Fruit fly (Drosophila melanogaster) whole organism, embryonic: ENCODE measurements around the gene Rrp45.

Experiments
- Aef1 ChIP-seq: fragments of 200-800 bp; sonication (Bioruptor generic); IDR thresholded peaks from 3 replicates; pipeline ENCODE4 v1.3.6; 2022; ENCODE audit warnings: missing biosample characterization, missing genetic modification characterization
- CG12104 ChIP-seq: fragments of 200-800 bp; sonication (Bioruptor generic); optimal IDR thresholded peaks from 3 replicates; lab custom pipeline; 2016; ENCODE audit warnings: missing biosample characterization, missing genetic modification characterization
- CG12236 ChIP-seq: fragments of 200-800 bp; sonication (Bioruptor generic); optimal IDR thresholded peaks from 2 replicates; lab custom pipeline; 2016; ENCODE audit warnings: missing biosample characterization, missing genetic modification characterization
- CG12391 ChIP-seq: fragments of 200-800 bp; sonication (Bioruptor generic); optimal IDR thresholded peaks from 3 replicates; lab custom pipeline; 2018; ENCODE audit warnings: missing biosample characterization, mild to moderate bottlenecking, missing genetic modification characterization, moderate library complexity
- CG12769 ChIP-seq: fragments of 200-800 bp; sonication (Bioruptor generic); optimal IDR thresholded peaks from 2 replicates; lab custom pipeline; 2019; ENCODE audit warnings: missing biosample characterization, mild to moderate bottlenecking, missing genetic modification characterization, moderate library complexity
- CG14050 ChIP-seq: fragments of 200-800 bp; sonication (Bioruptor generic); IDR thresholded peaks from 3 replicates; pipeline ENCODE4 v1.3.6; 2022; ENCODE audit warnings: missing biosample characterization, missing genetic modification characterization
- CG1603 ChIP-seq: fragments of 200-800 bp; sonication (Bioruptor generic); optimal IDR thresholded peaks from 2 replicates; lab custom pipeline; 2019; ENCODE audit warnings: missing biosample characterization, mild to moderate bottlenecking, missing genetic modification characterization, moderate library complexity
- CG1647 ChIP-seq: fragments of 200-800 bp; sonication (Bioruptor generic); optimal IDR thresholded peaks from 3 replicates; lab custom pipeline; 2016; ENCODE audit warnings: missing biosample characterization, missing genetic modification characterization
- CG17568 ChIP-seq: fragments of 200-800 bp; sonication (Bioruptor generic); optimal IDR thresholded peaks from 2 replicates; lab custom pipeline; 2018; ENCODE audit warnings: missing biosample characterization, mild to moderate bottlenecking, missing genetic modification characterization, moderate library complexity
- CG17612 ChIP-seq: fragments of 200-800 bp; sonication (Bioruptor generic); IDR thresholded peaks from 2 replicates; pipeline ENCODE4 v1.3.6; 2022; ENCODE audit warnings: missing biosample characterization, missing genetic modification characterization
- CG18011 ChIP-seq: fragments of 200-800 bp; sonication (Bioruptor generic); optimal IDR thresholded peaks from 2 replicates; lab custom pipeline; 2017; ENCODE audit warnings: missing biosample characterization, missing genetic modification characterization, mild to moderate bottlenecking, moderate library complexity, missing genotype
- CG1832 ChIP-seq: fragments of 200-800 bp; sonication (Bioruptor generic); optimal IDR thresholded peaks from 2 replicates; lab custom pipeline; 2017; ENCODE audit warnings: missing biosample characterization, mild to moderate bottlenecking, missing genetic modification characterization, inconsistent platforms
- CG2120 ChIP-seq: fragments of 200-800 bp; sonication (Bioruptor generic); optimal IDR thresholded peaks from 3 replicates; lab custom pipeline; 2016; ENCODE audit warnings: missing biosample characterization, missing genetic modification characterization
- CG2678 ChIP-seq: fragments of 200-800 bp; sonication (Bioruptor generic); optimal IDR thresholded peaks from 3 replicates; lab custom pipeline; 2019; ENCODE audit warnings: missing biosample characterization, mild to moderate bottlenecking, missing genetic modification characterization, moderate library complexity
- CG31365 ChIP-seq: fragments of 200-800 bp; sonication (Bioruptor generic); optimal IDR thresholded peaks from 2 replicates; lab custom pipeline; 2018; ENCODE audit warnings: missing biosample characterization, mild to moderate bottlenecking, missing genetic modification characterization
- CG34422 ChIP-seq: fragments of 200-800 bp; sonication (Bioruptor generic); IDR thresholded peaks from 3 replicates; pipeline ENCODE4 v1.3.6; 2022; ENCODE audit warnings: missing biosample characterization, missing genetic modification characterization
- CG3995 ChIP-seq: fragments of 200-800 bp; sonication (Bioruptor generic); optimal IDR thresholded peaks from 3 replicates; lab custom pipeline; 2016; ENCODE audit warnings: missing biosample characterization, missing genetic modification characterization
- CG4730 ChIP-seq: fragments of 200-800 bp; sonication (Bioruptor generic); IDR thresholded peaks from 2 replicates; pipeline ENCODE4 v1.3.6; 2022; ENCODE audit warnings: missing biosample characterization, missing genetic modification characterization
- CG5180 ChIP-seq: fragments of 200-800 bp; sonication (Bioruptor generic); optimal IDR thresholded peaks from 3 replicates; lab custom pipeline; 2017; ENCODE audit warnings: missing biosample characterization, missing genetic modification characterization, mild to moderate bottlenecking, moderate library complexity, missing genetic modification reagents
- CG6689 ChIP-seq: fragments of 200-800 bp; sonication (Bioruptor generic); IDR thresholded peaks from 2 replicates; pipeline ENCODE4 v1.3.6; 2022; ENCODE audit warnings: missing biosample characterization, missing genetic modification characterization
- CG6813 ChIP-seq: fragments of 200-800 bp; sonication (Bioruptor generic); optimal IDR thresholded peaks from 2 replicates; lab custom pipeline; 2017; ENCODE audit warnings: missing biosample characterization, missing genetic modification characterization, mild to moderate bottlenecking, moderate library complexity, missing genetic modification reagents
- CG9609 ChIP-seq: fragments of 200-800 bp; sonication (Bioruptor generic); optimal IDR thresholded peaks from 3 replicates; lab custom pipeline; 2016; ENCODE audit warnings: missing biosample characterization, missing genetic modification characterization
- Dll ChIP-seq: fragments of 200-800 bp; sonication (Bioruptor generic); IDR thresholded peaks from 4 replicates; pipeline ENCODE4 v1.3.6; 2022; ENCODE audit warnings: missing biosample characterization, missing genetic modification characterization; ENCODE audit not compliant: partially characterized antibody
- Elba2 ChIP-seq: fragments of 200-800 bp; sonication (Bioruptor generic); optimal IDR thresholded peaks from 3 replicates; lab custom pipeline; 2016; ENCODE audit warnings: missing biosample characterization, missing genetic modification characterization
- Fer3 ChIP-seq: fragments of 200-800 bp; sonication (Bioruptor generic); optimal IDR thresholded peaks from 2 replicates; lab custom pipeline; 2018; ENCODE audit warnings: missing biosample characterization, mild to moderate bottlenecking, missing genetic modification characterization, moderate library complexity
- HLH3B ChIP-seq: fragments of 200-800 bp; sonication (Bioruptor generic); IDR thresholded peaks from 2 replicates; pipeline ENCODE4 v1.3.6; 2022; ENCODE audit warnings: missing biosample characterization, missing genetic modification characterization
- Hmr ChIP-seq: fragments of 200-800 bp; sonication (Bioruptor generic); optimal IDR thresholded peaks from 3 replicates; lab custom pipeline; 2017; ENCODE audit warnings: mild to moderate bottlenecking, missing biosample characterization, missing genetic modification reagents, missing genetic modification characterization
- Lhr ChIP-seq: fragments of 200-800 bp; sonication (Bioruptor generic); optimal IDR thresholded peaks from 3 replicates; lab custom pipeline; 2017; ENCODE audit warnings: mild to moderate bottlenecking, missing biosample characterization, missing genetic modification reagents, missing genetic modification characterization
- MESR4 ChIP-seq: fragments of 200-800 bp; sonication (Bioruptor generic); optimal IDR thresholded peaks from 2 replicates; lab custom pipeline; 2018; ENCODE audit warnings: missing biosample characterization, mild to moderate bottlenecking, missing genetic modification characterization, moderate library complexity
- Med ChIP-seq: fragments of 200-800 bp; sonication (Bioruptor generic); peaks from one replicate; lab custom pipeline; 2016; ENCODE audit warnings: missing biosample characterization, missing genetic modification characterization, mild to moderate bottlenecking, inconsistent platforms, moderate library complexity
- Neu2 ChIP-seq: fragments of 200-800 bp; sonication (Bioruptor generic); optimal IDR thresholded peaks from 3 replicates; lab custom pipeline; 2016; ENCODE audit warnings: missing biosample characterization, missing genetic modification characterization, borderline replicate concordance
- Ravus ChIP-seq: fragments of 200-800 bp; sonication (Bioruptor generic); IDR thresholded peaks from 2 replicates; pipeline ENCODE4 v1.3.6; 2022; ENCODE audit warnings: missing biosample characterization, missing genetic modification characterization
- Rx ChIP-seq: fragments of 200-800 bp; sonication (Bioruptor generic); IDR thresholded peaks from 2 replicates; pipeline ENCODE4 v1.3.6; 2022; ENCODE audit warnings: missing biosample characterization, missing genetic modification characterization
- Trl ChIP-seq, 3 experiments: fragments of >200 bp in 2 of 3; fragments of 200-800 bp in 1 of 3; sonication (Bioruptor generic) in 1 of 3; optimal IDR thresholded peaks; 2 replicates in 1 of 3; 3 replicates in 2 of 3; lab custom pipeline; 2016 to 2017; ENCODE audit warnings: missing biosample characterization in 1 of 3, missing genetic modification characterization in 1 of 3
- al ChIP-seq: fragments of 200-800 bp; sonication (Bioruptor generic); IDR thresholded peaks from 2 replicates; pipeline ENCODE4 v1.3.6; 2022; ENCODE audit warnings: missing biosample characterization, missing genetic modification characterization
- az2 ChIP-seq: fragments of 200-800 bp; sonication (Bioruptor generic); optimal IDR thresholded peaks from 3 replicates; lab custom pipeline; 2016; ENCODE audit warnings: missing biosample characterization, missing genetic modification characterization
- caup ChIP-seq: fragments of 200-800 bp; sonication (Bioruptor generic); optimal IDR thresholded peaks from 3 replicates; lab custom pipeline; 2017; ENCODE audit warnings: missing biosample characterization, mild to moderate bottlenecking, missing genetic modification characterization, moderate library complexity; ENCODE audit not compliant: severe bottlenecking
- cg ChIP-seq: fragments of 200-800 bp; sonication (Bioruptor generic); optimal IDR thresholded peaks from 3 replicates; lab custom pipeline; 2019; ENCODE audit warnings: missing biosample characterization, mild to moderate bottlenecking, missing genetic modification characterization, moderate library complexity
- chinmo ChIP-seq: fragments of 200-800 bp; sonication (Bioruptor generic); IDR thresholded peaks from 4 replicates; pipeline ENCODE4 v1.3.6; 2022; ENCODE audit warnings: missing biosample characterization, missing genetic modification characterization; ENCODE audit not compliant: partially characterized antibody
- da ChIP-seq: fragments of 200-800 bp; sonication (Bioruptor generic); optimal IDR thresholded peaks from 2 replicates; lab custom pipeline; 2016; ENCODE audit warnings: missing biosample characterization, missing genetic modification characterization
- dati ChIP-seq: fragments of 200-800 bp; sonication (Bioruptor generic); IDR thresholded peaks from 2 replicates; pipeline ENCODE4 v1.3.6; 2022; ENCODE audit warnings: missing biosample characterization, missing genetic modification characterization
- lola ChIP-seq, 3 experiments: fragments of >200 bp in 2 of 3; fragments of 200-800 bp in 1 of 3; sonication (Bioruptor generic) in 1 of 3; optimal IDR thresholded peaks; 2 replicates each; lab custom pipeline; 2017 to 2019; ENCODE audit warnings: missing biosample characterization in 3 of 3, missing genetic modification characterization in 3 of 3, mild to moderate bottlenecking in 1 of 3, moderate library complexity in 1 of 3
- ro ChIP-seq: fragments of 200-800 bp; sonication (Bioruptor generic); IDR thresholded peaks from 2 replicates; pipeline ENCODE4 v1.3.6; 2022; ENCODE audit warnings: missing biosample characterization, missing genetic modification characterization
- row ChIP-seq: fragments of 200-800 bp; sonication (Bioruptor generic); IDR thresholded peaks from 3 replicates; pipeline ENCODE4 v1.3.6; 2022; ENCODE audit warnings: missing biosample characterization, missing genetic modification characterization
- sd ChIP-seq: fragments of 200-800 bp; sonication (Bioruptor generic); optimal IDR thresholded peaks from 3 replicates; lab custom pipeline; 2018; ENCODE audit warnings: missing biosample characterization, mild to moderate bottlenecking, missing genetic modification characterization, moderate library complexity
- sr ChIP-seq: fragments of 200-800 bp; sonication (Bioruptor generic); IDR thresholded peaks from 3 replicates; pipeline ENCODE4 v1.3.6; 2022; ENCODE audit warnings: missing biosample characterization, missing genetic modification characterization
- tup ChIP-seq: fragments of 200-800 bp; sonication (Bioruptor generic); optimal IDR thresholded peaks from 2 replicates; lab custom pipeline; 2016; ENCODE audit warnings: missing biosample characterization, mild to moderate bottlenecking, missing genetic modification characterization, moderate library complexity
- vvl ChIP-seq: fragments of 200-800 bp; sonication (Bioruptor generic); IDR thresholded peaks from 2 replicates; pipeline ENCODE4 v1.3.6; 2022; ENCODE audit warnings: missing biosample characterization, missing genetic modification characterization
- zf30C ChIP-seq: fragments of 200-800 bp; sonication (Bioruptor generic); optimal IDR thresholded peaks from 3 replicates; lab custom pipeline; 2018; ENCODE audit warnings: missing biosample characterization, mild to moderate bottlenecking, missing genetic modification characterization

Gene Rrp45

dm6 chrX:16799914-16800313, 8.8 kb upstream of the Rrp45 start (continued):
- TF ChIP-seq Elba2 (GFP tag; lab: Kevin White, UChicago) (no peak), al (no peak), CG4730 (GFP tag; lab: Robert Waterston, UW) (no peak), CG17568 (GFP tag; lab: Kevin White, UChicago) (no peak), MESR4 (GFP tag; lab: Kevin White, UChicago) (no peak), CG17612 (no peak), Ravus (no peak), CG1603 (tag; lab: Kevin White, UChicago) (no peak), vvl (GFP tag; lab: Robert Waterston, UW) (0 out of 2 replicates have a peak, but pooled peaks have one; percentile 8), CG1832 (GFP tag; lab: Kevin White, UChicago) (no peak), Lhr (no peak), CG2120 (GFP tag; lab: Kevin White, UChicago) (peak; percentile 6), CG12769 (tag; lab: Kevin White, UChicago) (no peak), Aef1 (GFP tag; lab: Robert Waterston, UW) (no peak), sr (no peak), chinmo (GFP tag; lab: Robert Waterston, UW) (no peak), az2 (GFP tag; lab: Kevin White, UChicago) (no peak), CG2678 (no peak), CG34422 (GFP tag; lab: Robert Waterston, UW) (no peak), sd (tag; lab: Kevin White, UChicago) (peak; percentile 14), tup (GFP tag; lab: Kevin White, UChicago) (no peak), HLH3B (GFP tag; lab: Robert Waterston, UW) (0 out of 2 replicates have a peak, but pooled peaks have one; percentile 19), Rx (GFP tag; lab: Robert Waterston, UW) (no peak), ro (GFP tag; lab: Robert Waterston, UW) (no peak), zf30C (GFP tag; lab: Kevin White, UChicago) (peak; percentile 57), Fer3 (tag; lab: Kevin White, UChicago) (no peak), CG31365 (tag; lab: Kevin White, UChicago) (no peak), CG14050 (GFP tag; lab: Robert Waterston, UW) (no peak), row (GFP tag; lab: Robert Waterston, UW) (peak; percentile 28; the same call in 1 of the 3 replicates), Neu2 (GFP tag; lab: Kevin White, UChicago) (no peak), dati (GFP tag; lab: Robert Waterston, UW) (no peak), CG18011 (no peak), Dll (GFP tag; lab: Robert Waterston, UW) (no peak), Trl (optimal IDR thresholded peaks at IDR 0.05; lab: Kevin White, UChicago) (no peak), Trl (GFP tag; optimal IDR thresholded peaks at IDR 0.05; lab: Kevin White, UChicago) (no peak), Hmr (GFP tag; lab: Kevin White, UChicago) (no peak), CG12391 (tag; lab: Kevin White, UChicago) (no peak), da (GFP tag; lab: Kevin White, UChicago) (no peak), CG5180 (GFP tag; lab: Kevin White, UChicago) (no peak), lola (GFP tag; optimal IDR thresholded peaks at IDR 0.05; lab: Kevin White, UChicago) (no peak), CG12236 (GFP tag; lab: Kevin White, UChicago) (no peak), CG1647 (GFP tag; lab: Kevin White, UChicago) (no peak), cg (no peak), caup (no peak), CG9609 (GFP tag; lab: Kevin White, UChicago) (no peak), CG3995 (GFP tag; lab: Kevin White, UChicago) (peak; percentile 20), Med (GFP tag; lab: Kevin White, UChicago) (peak; percentile 60), CG12104 (GFP tag; lab: Kevin White, UChicago) (no peak), CG6813 (GFP tag; lab: Kevin White, UChicago) (no peak), CG6689 (GFP tag; lab: Robert Waterston, UW) (0 out of 2 replicates have a peak, but pooled peaks have one; percentile 9)
